Fruit fly (Drosophila melanogaster): ENCODE data around the gene pygo.
A peak's percentile ranks its signal among the peaks of the same experiment; 100 is the strongest.

DNA sequence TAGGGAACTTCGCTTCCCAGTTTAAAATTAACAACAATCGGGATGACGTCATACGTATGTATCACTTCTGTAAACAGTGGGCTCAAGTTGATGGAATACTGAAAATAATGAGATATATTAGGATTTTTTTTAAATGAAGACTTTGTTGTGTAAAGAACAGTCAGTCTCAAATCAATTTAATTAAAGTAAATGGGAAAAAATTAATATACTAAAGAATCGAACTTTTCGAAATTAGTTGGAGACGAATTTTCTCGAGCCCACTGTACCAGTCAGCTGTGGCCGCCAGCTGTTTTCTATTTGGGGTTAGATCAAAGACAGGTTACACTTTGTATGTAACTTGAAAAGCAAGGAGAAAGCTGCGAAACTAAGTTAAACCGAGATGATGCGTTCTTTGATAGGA is 7.9 kb upstream of the pygo start, which contains the start of gene CG1635:
- TF ChIP-seq lola (GFP tag; optimal IDR thresholded peaks at IDR 0.05) (no peak), foxo (GFP tag; optimal IDR thresholded peaks at IDR 0.05) (peak; percentile 95 to 99), h (GFP tag; optimal IDR thresholded peaks at IDR 0.05) (peak; percentile 97), woc (GFP tag; optimal IDR thresholded peaks at IDR 0.05) (no peak), Sp1 (GFP tag; optimal IDR thresholded peaks at IDR 0.05) (peak; percentile 99), psq (GFP tag; optimal IDR thresholded peaks at IDR 0.05) (peak; percentile 97), CrebA (GFP tag; optimal IDR thresholded peaks at IDR 0.05; ENCODE audit: borderline replicate concordance) (no peak), Abd-B (GFP tag; optimal IDR thresholded peaks at IDR 0.05) (no peak), ey (GFP tag; optimal IDR thresholded peaks at IDR 0.05) (peak; percentile 97), Rel (GFP tag; optimal IDR thresholded peaks at IDR 0.05) (peak; percentile 87), Rel (tag; optimal IDR thresholded peaks at IDR 0.05) (peak; percentile 92), br (GFP tag; optimal IDR thresholded peaks at IDR 0.05) (peak; percentile 99), dmrt93B (GFP tag; optimal IDR thresholded peaks at IDR 0.05) (peak; percentile 95), sv (GFP tag; optimal IDR thresholded peaks at IDR 0.05) (peak; percentile 98), Hr83 (GFP tag; optimal IDR thresholded peaks at IDR 0.05; ENCODE audit: poor library complexity, severe bottlenecking) (peak; percentile 67)
